Fruit fly (Drosophila melanogaster): ENCODE results near the gene CG17325.
A peak's percentile ranks its signal among the peaks of the same experiment; 100 is the strongest.

CG17325 gene

DNA sequence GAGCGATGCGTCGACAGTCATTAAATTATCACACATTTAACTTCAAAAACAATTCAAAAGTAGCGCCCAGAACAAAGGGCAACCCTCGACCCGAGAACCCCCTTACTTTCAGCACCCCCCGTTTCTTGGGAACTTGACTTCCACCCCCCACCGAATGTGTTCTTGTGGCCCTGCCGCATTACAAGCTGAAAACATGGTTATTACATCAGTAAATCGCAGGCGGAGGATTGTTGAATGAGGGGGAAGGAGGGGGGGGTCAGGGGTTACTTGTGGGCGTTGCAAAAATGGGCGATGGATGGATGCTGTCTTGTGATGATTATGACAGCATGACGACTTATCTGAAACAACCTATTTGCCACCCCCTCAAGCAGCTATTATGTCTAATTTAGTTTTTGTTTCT is 2.7 kb downstream of the CG17325 start:
- no peak for TF ChIP-seq CG6276 (GFP tag; optimal IDR thresholded peaks at IDR 0.05)
- TF ChIP-seq CG10631 (GFP tag; optimal IDR thresholded peaks at IDR 0.05), result no peak
- no peak for TF ChIP-seq spab (GFP tag; optimal IDR thresholded peaks at IDR 0.05)
- no peak for TF ChIP-seq CG7368 (GFP tag; optimal IDR thresholded peaks at IDR 0.05)
- no peak for TF ChIP-seq CG11294 (GFP tag; IDR thresholded peaks at IDR 0.05)
- TF ChIP-seq Lpt (GFP tag; optimal IDR thresholded peaks at IDR 0.05), result no peak
- TF ChIP-seq CG8319 (GFP tag; optimal IDR thresholded peaks at IDR 0.05), result no peak
- TF ChIP-seq CG34406 (GFP tag; optimal IDR thresholded peaks at IDR 0.05), result no peak
- no peak for TF ChIP-seq CG11762 (GFP tag; optimal IDR thresholded peaks at IDR 0.05; ENCODE audit: insufficient read depth)
- no peak for TF ChIP-seq acj6 (GFP tag; optimal IDR thresholded peaks at IDR 0.05)
- TF ChIP-seq eg (GFP tag; IDR thresholded peaks at IDR 0.05), result no peak
- TF ChIP-seq salr (GFP tag; optimal IDR thresholded peaks at IDR 0.05), result no peak
- TF ChIP-seq fkh (GFP tag; optimal IDR thresholded peaks at IDR 0.05), result no peak
- no peak for TF ChIP-seq esn (GFP tag; optimal IDR thresholded peaks at IDR 0.05)

- peak; percentile 17 for TF ChIP-seq svp (GFP tag)
- no peak for TF ChIP-seq Ets21C (GFP tag; optimal IDR thresholded peaks at IDR 0.05)
Observed at dm6 chr2L:18818397-18818796, 5.9 kb downstream of the CG17325 start.

dm6 chr2L:18819044-18819443 is 6.6 kb downstream of the CG17325 start, which contains the start of gene Ugt36F1:
Ugt36F1 (plus strand) TSS chr2L:18819344.
- TF ChIP-seq acj6 (GFP tag; optimal IDR thresholded peaks at IDR 0.05) (no peak), CG15336 (GFP tag; IDR thresholded peaks at IDR 0.05) (no peak), Sox15 (GFP tag; optimal IDR thresholded peaks at IDR 0.05) (no peak), achi (GFP tag; optimal IDR thresholded peaks at IDR 0.05) (no peak), cyc (GFP tag; optimal IDR thresholded peaks at IDR 0.05) (no peak)

DNA sequence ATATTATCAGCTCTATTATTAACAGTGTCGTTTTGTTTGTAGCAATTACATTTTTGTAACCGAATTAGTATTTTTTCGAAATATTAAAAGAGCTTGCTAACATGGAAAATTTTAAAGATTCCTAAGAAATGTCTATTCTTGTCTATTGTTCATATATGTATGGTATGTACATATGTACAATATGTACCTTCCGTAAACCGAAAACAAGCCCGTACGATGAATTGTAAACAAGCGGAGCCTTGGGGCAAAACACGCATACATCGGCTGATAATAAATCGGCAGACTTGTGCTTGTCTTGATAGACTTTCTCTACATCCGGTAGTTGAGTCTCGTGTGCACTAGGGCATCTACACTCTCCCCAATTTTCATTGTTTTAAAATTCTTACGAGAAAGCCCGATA is 10.4 kb downstream of the CG17325 start:
- TF ChIP-seq CG8632 (GFP tag; optimal IDR thresholded peaks at IDR 0.05) (peak; percentile 3), fkh (GFP tag; optimal IDR thresholded peaks at IDR 0.05) (peak; percentile 73), CG6276 (GFP tag; optimal IDR thresholded peaks at IDR 0.05) (no peak)

DNA sequence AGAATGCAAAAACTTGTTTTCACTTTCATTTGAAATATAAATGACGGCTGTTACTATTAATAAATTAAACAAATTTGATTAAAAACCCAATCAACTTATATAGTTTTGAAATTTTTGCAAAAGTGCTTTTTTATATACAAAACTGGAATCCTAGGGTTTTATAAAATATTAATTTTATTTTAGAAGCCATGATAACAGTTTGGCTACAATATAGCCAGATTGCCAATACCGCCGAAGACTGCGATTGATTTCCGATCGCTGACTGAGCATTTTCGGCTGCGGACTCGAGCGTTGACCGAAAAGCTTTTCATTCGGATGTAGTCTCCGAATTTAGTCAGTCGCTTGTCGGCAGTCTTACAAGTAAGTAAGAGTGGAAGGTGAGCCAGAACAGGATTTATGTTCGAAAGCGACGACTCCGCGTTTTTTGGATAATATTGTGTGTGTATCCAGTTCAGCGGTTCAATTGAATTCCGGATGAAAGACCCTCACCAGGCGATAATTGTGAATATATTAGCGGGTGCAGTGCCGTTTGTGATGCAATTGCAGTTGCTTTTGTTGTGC is 10.9 kb downstream of the CG17325 start, which contains the start of gene Ugt36D1:
Ugt36D1 (plus strand) TSS at position 306 of the 561 bp plus-strand sequence.
- TF ChIP-seq vri (GFP tag; optimal IDR thresholded peaks at IDR 0.05) (peak; percentile 82), CG3032 (tag; optimal IDR thresholded peaks at IDR 0.05) (no peak), esn (GFP tag; optimal IDR thresholded peaks at IDR 0.05) (peak; percentile 22), Eip78C (GFP tag) (peak; percentile 41), svp (GFP tag) (peak; percentile 82), topi (GFP tag; optimal IDR thresholded peaks at IDR 0.05) (peak; percentile 30), Ets21C (GFP tag; optimal IDR thresholded peaks at IDR 0.05) (no peak), Hr39 (GFP tag; optimal IDR thresholded peaks at IDR 0.05) (no peak), CG6792 (GFP tag; optimal IDR thresholded peaks at IDR 0.05) (no peak), CG6163 (GFP tag; IDR thresholded peaks at IDR 0.05) (peak; percentile 50; the same call in 2 of the 3 replicates), cyc (GFP tag; optimal IDR thresholded peaks at IDR 0.05) (no peak), Hr4 (GFP tag; optimal IDR thresholded peaks at IDR 0.05) (peak; percentile 14), dsx (GFP tag; optimal IDR thresholded peaks at IDR 0.05; ENCODE audit: poor library complexity, severe bottlenecking) (peak; percentile 11), Eip75B (GFP tag; optimal IDR thresholded peaks at IDR 0.05) (peak; percentile 13), CG6854 (GFP tag; optimal IDR thresholded peaks at IDR 0.05) (peak; percentile 76), Blimp-1 (GFP tag; optimal IDR thresholded peaks at IDR 0.05) (peak; percentile 92), fd85E (GFP tag; optimal IDR thresholded peaks at IDR 0.05) (no peak), CG10631 (GFP tag; optimal IDR thresholded peaks at IDR 0.05) (no peak), CG3919 (GFP tag; optimal IDR thresholded peaks at IDR 0.05) (peak; percentile 19), CG6808 (GFP tag; optimal IDR thresholded peaks at IDR 0.05) (no peak), Eip93F (GFP tag; optimal IDR thresholded peaks at IDR 0.05) (peak; percentile 55), CG1621 (tag; optimal IDR thresholded peaks at IDR 0.05) (peak; percentile 25), lz (GFP tag; optimal IDR thresholded peaks at IDR 0.05) (peak; percentile 7), Sox102F (GFP tag; optimal IDR thresholded peaks at IDR 0.05) (peak; percentile 4), dac (GFP tag; optimal IDR thresholded peaks at IDR 0.05) (no peak), CG15336 (GFP tag; IDR thresholded peaks at IDR 0.05) (peak; percentile 37; the same call in 1 of the 2 replicates)

Measured in whole organism, prepupa.